Fruit fly (Drosophila melanogaster): Measurements from ENCODE around the gene CG11714.

The CG11714 gene

dm6 chr3L:11522613-11523012, at the start of gene CG11714, which contains the start of gene Fuca:
Gene CG11714 (minus strand): TSS chr3L:11522713.
Gene Fuca (minus strand): TSS chr3L:11522713.
- TF ChIP-seq CG17801 (GFP tag; optimal IDR thresholded peaks at IDR 0.05; ENCODE audit: partially characterized antibody) = no peak

- no peak for TF ChIP-seq CG17801 (GFP tag; optimal IDR thresholded peaks at IDR 0.05; ENCODE audit: partially characterized antibody)
These were observed 41.5 kb upstream of the CG11714 start, which contains the start of the genes CG46412 and CG33267 for dm6 chr3L:11563972-11564533. Gene CG46412 (minus strand): TSS chr3L:11564072. Gene CG33267 (plus strand): TSS chr3L:11564483.

dm6 chr3L:11561946-11562760, 39.6 kb upstream of the CG11714 start, which contains the start of the genes CG7394 and Mob2:
Gene CG7394 (plus strand): TSS chr3L:11561996.
Gene Mob2 (minus strand): TSS chr3L:11562233.
- TF ChIP-seq CG17801 (GFP tag; optimal IDR thresholded peaks at IDR 0.05; ENCODE audit: partially characterized antibody) = peak; percentile 86

- no peak for TF ChIP-seq CG17801 (GFP tag; optimal IDR thresholded peaks at IDR 0.05; ENCODE audit: partially characterized antibody)
These were observed 38.4 kb upstream of the CG11714 start for dm6 chr3L:11560885-11561284.

- TF ChIP-seq CG17801 (GFP tag; optimal IDR thresholded peaks at IDR 0.05; ENCODE audit: partially characterized antibody) = no peak
These were observed 34.7 kb upstream of the CG11714 start for dm6 chr3L:11557209-11557608.

dm6 chr3L:11556637-11557036, 34.1 kb upstream of the CG11714 start:
- TF ChIP-seq CG17801 (GFP tag; optimal IDR thresholded peaks at IDR 0.05; ENCODE audit: partially characterized antibody) = no peak

- TF ChIP-seq CG17801 (GFP tag; optimal IDR thresholded peaks at IDR 0.05; ENCODE audit: partially characterized antibody) = no peak
These were observed 33.3 kb upstream of the CG11714 start for dm6 chr3L:11555662-11556460.

- TF ChIP-seq CG17801 (GFP tag; optimal IDR thresholded peaks at IDR 0.05; ENCODE audit: partially characterized antibody) = no peak
These were observed 32.3 kb upstream of the CG11714 start for dm6 chr3L:11554796-11555195.

dm6 chr3L:11554338-11554737, 31.8 kb upstream of the CG11714 start:
- TF ChIP-seq CG17801 (GFP tag; optimal IDR thresholded peaks at IDR 0.05; ENCODE audit: partially characterized antibody) = peak; percentile 68

dm6 chr3L:11553672-11554068, 31.2 kb upstream of the CG11714 start:
- no peak for TF ChIP-seq CG17801 (GFP tag; optimal IDR thresholded peaks at IDR 0.05; ENCODE audit: partially characterized antibody)

dm6 chr3L:11552996-11553671, 30.6 kb upstream of the CG11714 start:
- TF ChIP-seq CG17801 (GFP tag; optimal IDR thresholded peaks at IDR 0.05; ENCODE audit: partially characterized antibody) = peak; percentile 72

dm6 chr3L:11551949-11552348, 29.4 kb upstream of the CG11714 start:
- TF ChIP-seq CG17801 (GFP tag; optimal IDR thresholded peaks at IDR 0.05; ENCODE audit: partially characterized antibody) = no peak

- no peak for TF ChIP-seq CG17801 (GFP tag; optimal IDR thresholded peaks at IDR 0.05; ENCODE audit: partially characterized antibody)
These were observed 28.0 kb upstream of the CG11714 start for dm6 chr3L:11550359-11551056.

dm6 chr3L:11549432-11549831, 26.9 kb upstream of the CG11714 start:
- no peak for TF ChIP-seq CG17801 (GFP tag; optimal IDR thresholded peaks at IDR 0.05; ENCODE audit: partially characterized antibody)
